Worm (Caenorhabditis elegans) whole organism, L3 larva: ENCODE measurements around the gene sel-2.

Experiments used
- R02D3.7 ChIP-seq: fragments of 150-350 bp; optimal IDR thresholded peaks from 2 replicates; lab custom pipeline; 2014; ENCODE audit warnings: missing biosample characterization, missing genetic modification characterization
- ZK546.5 ChIP-seq: sonication (generic microtip); optimal IDR thresholded peaks from 2 replicates; lab custom pipeline; 2017; ENCODE audit warnings: missing biosample characterization, missing genetic modification characterization
- aly-2 ChIP-seq: fragments of 150-350 bp; optimal IDR thresholded peaks from 2 replicates; lab custom pipeline; 2014; ENCODE audit warnings: missing biosample characterization, missing genetic modification characterization
- ama-1 ChIP-seq: fragments of 150-350 bp; optimal IDR thresholded peaks from 2 replicates; lab custom pipeline; 2018
- ceh-28 ChIP-seq: fragments of 150-350 bp; optimal IDR thresholded peaks from 2 replicates; lab custom pipeline; 2014; ENCODE audit warnings: missing biosample characterization, missing genetic modification reagents, missing genetic modification characterization
- ceh-82 ChIP-seq: fragments of 150-350 bp; optimal IDR thresholded peaks from 2 replicates; lab custom pipeline; 2014; ENCODE audit warnings: missing biosample characterization, missing genetic modification characterization
- ceh-9 ChIP-seq: sonication (generic microtip); optimal IDR thresholded peaks from 2 replicates; lab custom pipeline; 2018; ENCODE audit warnings: missing biosample characterization, missing genetic modification characterization
- daf-12 ChIP-seq: fragments of 150-350 bp; optimal IDR thresholded peaks from 2 replicates; lab custom pipeline; 2014; ENCODE audit warnings: missing biosample characterization, missing genetic modification reagents, missing genetic modification characterization
- egl-27 ChIP-seq: sonication (generic microtip); optimal IDR thresholded peaks from 4 replicates; lab custom pipeline; 2017; ENCODE audit warnings: missing biosample characterization, missing genetic modification reagents, missing genetic modification characterization
- egl-5 ChIP-seq: fragments of 150-350 bp; optimal IDR thresholded peaks from 2 replicates; lab custom pipeline; 2017; ENCODE audit warnings: missing biosample characterization, missing genetic modification reagents, missing genetic modification characterization, inconsistent platforms
- elt-1 ChIP-seq: fragments of 150-350 bp; optimal IDR thresholded peaks from 2 replicates; lab custom pipeline; 2014; ENCODE audit warnings: missing biosample characterization, missing genetic modification characterization
- fkh-10 ChIP-seq: sonication (generic microtip); optimal IDR thresholded peaks from 2 replicates; lab custom pipeline; 2017; ENCODE audit warnings: missing biosample characterization, missing genetic modification reagents, missing genetic modification characterization
- fkh-2 ChIP-seq: fragments of 150-350 bp; optimal IDR thresholded peaks from 2 replicates; lab custom pipeline; 2014; ENCODE audit warnings: missing biosample characterization, missing genetic modification reagents, missing genetic modification characterization
- fos-1 ChIP-seq: fragments of 150-350 bp; optimal IDR thresholded peaks from 2 replicates; lab custom pipeline; 2014; ENCODE audit warnings: missing biosample characterization, missing genetic modification characterization
- hmg-11 ChIP-seq: sonication (generic microtip); optimal IDR thresholded peaks from 2 replicates; lab custom pipeline; 2016; ENCODE audit warnings: missing genetic modification characterization, missing compliant biosample characterization
- jun-1 ChIP-seq: fragments of 150-350 bp; optimal IDR thresholded peaks from 2 replicates; lab custom pipeline; 2014; ENCODE audit warnings: missing biosample characterization, missing genetic modification reagents, missing genetic modification characterization
- lin-15B ChIP-seq: fragments of 150-350 bp; optimal IDR thresholded peaks from 2 replicates; lab custom pipeline; 2014; ENCODE audit warnings: missing biosample characterization, missing genetic modification characterization
- lin-39 ChIP-seq: fragments of 150-350 bp; optimal IDR thresholded peaks from 2 replicates; lab custom pipeline; 2018; ENCODE audit warnings: missing biosample characterization, missing genetic modification reagents, missing genetic modification characterization
- lsy-12 ChIP-seq: sonication (generic microtip); optimal IDR thresholded peaks from 2 replicates; lab custom pipeline; 2016; ENCODE audit warnings: mild to moderate bottlenecking, missing genetic modification characterization, missing compliant biosample characterization
- mdl-1 ChIP-seq: fragments of 150-350 bp; optimal IDR thresholded peaks from 2 replicates; lab custom pipeline; 2014; ENCODE audit warnings: missing biosample characterization, missing genetic modification characterization
- mml-1 ChIP-seq: fragments of 150-350 bp; sonication (generic microtip); optimal IDR thresholded peaks from 3 replicates; lab custom pipeline; 2014; ENCODE audit warnings: missing biosample characterization, missing genetic modification characterization
- nfya-1 ChIP-seq: sonication (generic microtip); optimal IDR thresholded peaks from 2 replicates; lab custom pipeline; 2017; ENCODE audit warnings: missing genetic modification characterization, mild to moderate bottlenecking, missing compliant biosample characterization, antibody characterized with exemption, moderate library complexity; ENCODE audit not compliant: insufficient read depth
- nhr-11 ChIP-seq: fragments of 150-350 bp; optimal IDR thresholded peaks from 2 replicates; lab custom pipeline; 2014; ENCODE audit warnings: missing biosample characterization, missing genetic modification characterization
- nhr-12 ChIP-seq: fragments of 150-350 bp; optimal IDR thresholded peaks from 2 replicates; lab custom pipeline; 2014; ENCODE audit warnings: missing biosample characterization, missing genetic modification characterization
- nhr-23 ChIP-seq: fragments of 150-350 bp; optimal IDR thresholded peaks from 2 replicates; lab custom pipeline; 2014; ENCODE audit warnings: missing biosample characterization, missing genetic modification reagents, missing genetic modification characterization
- nhr-25 ChIP-seq: sonication (generic microtip); optimal IDR thresholded peaks from 2 replicates; lab custom pipeline; 2017; ENCODE audit warnings: missing biosample characterization, missing genetic modification characterization
- nhr-28 ChIP-seq: fragments of 150-350 bp; optimal IDR thresholded peaks from 2 replicates; lab custom pipeline; 2014; ENCODE audit warnings: missing biosample characterization, missing genetic modification characterization
- nhr-43 ChIP-seq: sonication (generic microtip); optimal IDR thresholded peaks from 2 replicates; lab custom pipeline; 2016; ENCODE audit warnings: mild to moderate bottlenecking, missing genetic modification characterization, missing compliant biosample characterization; ENCODE audit not compliant: poor library complexity, severe bottlenecking
- nhr-67 ChIP-seq: fragments of 150-350 bp; optimal IDR thresholded peaks from 2 replicates; lab custom pipeline; 2014; ENCODE audit warnings: missing biosample characterization, missing genetic modification characterization
- pha-4 ChIP-seq: fragments of 150-350 bp; optimal IDR thresholded peaks from 2 replicates; lab custom pipeline; 2014; ENCODE audit warnings: missing biosample characterization, missing genetic modification reagents, missing genetic modification characterization
- skn-1 ChIP-seq: fragments of 150-350 bp; optimal IDR thresholded peaks from 2 replicates; lab custom pipeline; 2014; ENCODE audit warnings: missing biosample characterization, missing genetic modification characterization
- snpc-4 ChIP-seq: fragments of 150-350 bp; optimal IDR thresholded peaks from 2 replicates; lab custom pipeline; 2014; ENCODE audit warnings: missing biosample characterization, missing genetic modification characterization
- unc-39 ChIP-seq: sonication (generic microtip); optimal IDR thresholded peaks from 4 replicates; lab custom pipeline; 2017; ENCODE audit warnings: missing biosample characterization, missing genetic modification characterization
- unc-62 ChIP-seq: fragments of 150-350 bp; sonication (generic microtip); optimal IDR thresholded peaks from 4 replicates; lab custom pipeline; 2014; ENCODE audit warnings: missing biosample characterization, missing genetic modification reagents, missing genetic modification characterization
- zag-1 ChIP-seq: fragments of 150-350 bp; optimal IDR thresholded peaks from 2 replicates; lab custom pipeline; 2014; ENCODE audit warnings: missing biosample characterization, missing genetic modification characterization
- ztf-4 ChIP-seq: fragments of 150-350 bp; optimal IDR thresholded peaks from 2 replicates; lab custom pipeline; 2014; ENCODE audit warnings: missing biosample characterization, missing genetic modification characterization

The sel-2 gene

DNA sequence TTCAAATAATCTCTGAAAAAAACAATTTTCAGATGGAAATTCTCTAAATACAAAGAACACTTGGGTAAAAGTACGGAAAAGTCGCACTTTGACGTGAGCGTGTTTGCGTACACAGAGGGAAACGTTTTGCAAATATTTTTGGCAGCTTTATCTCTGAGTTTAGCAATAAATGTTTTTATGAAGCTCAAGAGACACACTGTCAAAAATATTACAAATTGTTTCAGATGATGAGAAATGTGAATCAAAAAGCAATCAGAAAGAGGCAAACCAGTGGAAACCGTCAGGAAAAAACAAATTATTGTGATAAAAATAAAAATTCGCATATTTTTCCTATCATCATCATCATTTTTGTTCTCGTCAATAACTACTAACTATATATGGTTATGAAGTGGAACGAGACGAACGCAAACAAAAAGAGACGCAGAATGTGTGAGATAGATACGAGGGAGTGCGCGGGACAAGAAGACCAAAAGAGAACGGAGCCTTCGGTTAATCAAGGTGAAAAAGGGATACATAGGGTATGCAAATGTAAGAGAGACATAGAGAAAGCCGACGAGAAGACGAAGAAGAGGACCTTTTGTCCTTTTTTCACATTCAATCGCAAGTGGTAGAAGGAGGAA lies at the start of gene sel-2:
Gene sel-2, minus strand, starts transcription at position 51 of the 620 bp plus-strand sequence.
- TF ChIP-seq pha-4 (tag; lab: Kevin White, UChicago), result peak; percentile 57
- TF ChIP-seq aly-2, result no peak
- no peak for TF ChIP-seq nhr-67 (tag; lab: Kevin White, UChicago)
- no peak for TF ChIP-seq elt-1 (tag; lab: Kevin White, UChicago)
- no peak for TF ChIP-seq ceh-28 (tag; lab: Kevin White, UChicago)
- TF ChIP-seq ZK546.5, result no peak
- TF ChIP-seq egl-27, result no peak
- TF ChIP-seq fkh-2 (tag; lab: Kevin White, UChicago), result no peak
- TF ChIP-seq mdl-1 (tag; lab: Kevin White, UChicago), result no peak
- peak; percentile 65 for TF ChIP-seq snpc-4 (tag; lab: Kevin White, UChicago)
- peak; percentile 0 for TF ChIP-seq lin-15B
- TF ChIP-seq daf-12 (tag; lab: Kevin White, UChicago), result no peak
- TF ChIP-seq skn-1 (tag; lab: Kevin White, UChicago), result no peak
- peak; percentile 61 for TF ChIP-seq hmg-11 (tag; lab: Kevin White, UChicago)
- TF ChIP-seq zag-1 (tag; lab: Kevin White, UChicago), result no peak
- TF ChIP-seq ceh-9 (tag; lab: Kevin White, UChicago), result no peak
- no peak for TF ChIP-seq unc-39 (tag; lab: Kevin White, UChicago)
- TF ChIP-seq ama-1 (lab: Kevin White, UChicago), result no peak
- no peak for TF ChIP-seq unc-62 (GFP tag; lab: Kevin White, UChicago)
- TF ChIP-seq fkh-10 (GFP tag; lab: Kevin White, UChicago), result no peak
- TF ChIP-seq R02D3.7, result no peak
- no peak for TF ChIP-seq mml-1 (tag; lab: Kevin White, UChicago)
- TF ChIP-seq nhr-25 (tag; lab: Kevin White, UChicago), result peak; percentile 39
- peak; percentile 36 for TF ChIP-seq nfya-1 (tag; lab: Kevin White, UChicago)
- no peak for TF ChIP-seq jun-1 (tag; lab: Kevin White, UChicago)
- no peak for TF ChIP-seq nhr-12 (tag; lab: Kevin White, UChicago)
- no peak for TF ChIP-seq lsy-12 (tag; lab: Kevin White, UChicago)
- no peak for TF ChIP-seq nhr-43 (tag; lab: Kevin White, UChicago)
- TF ChIP-seq fos-1 (tag; lab: Kevin White, UChicago), result no peak

DNA sequence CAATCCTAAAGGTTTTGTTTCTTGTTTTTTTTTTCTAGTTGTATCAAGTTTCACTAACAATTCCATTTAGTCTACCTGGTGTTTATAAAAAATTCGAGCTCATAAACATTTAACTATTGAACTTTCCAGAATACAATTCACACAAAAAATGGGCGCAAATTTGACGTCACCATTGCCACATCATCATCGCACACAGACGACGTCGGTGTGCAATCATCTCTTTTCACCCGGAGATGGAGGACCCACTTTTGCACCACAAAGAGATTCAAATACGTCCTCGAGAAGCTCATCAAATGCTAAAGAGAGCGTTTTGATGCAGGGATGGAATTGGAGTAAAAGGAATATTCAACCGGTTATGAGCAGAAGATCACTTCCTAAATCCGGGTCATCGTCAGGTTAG lies 47.2 kb upstream of the sel-2 start:
- TF ChIP-seq nhr-67 (tag; lab: Kevin White, UChicago) (no peak), fos-1 (tag; lab: Kevin White, UChicago) (no peak), ZK546.5 (no peak), R02D3.7 (no peak), nhr-23 (tag; lab: Kevin White, UChicago) (no peak), lsy-12 (tag; lab: Kevin White, UChicago) (no peak), skn-1 (tag; lab: Kevin White, UChicago) (no peak), nhr-28 (tag; lab: Kevin White, UChicago) (no peak), aly-2 (no peak), zag-1 (tag; lab: Kevin White, UChicago) (no peak), nhr-11 (tag; lab: Kevin White, UChicago) (no peak), unc-62 (GFP tag; lab: Kevin White, UChicago) (no peak), egl-5 (tag; lab: Kevin White, UChicago) (no peak), ceh-82 (no peak)

DNA sequence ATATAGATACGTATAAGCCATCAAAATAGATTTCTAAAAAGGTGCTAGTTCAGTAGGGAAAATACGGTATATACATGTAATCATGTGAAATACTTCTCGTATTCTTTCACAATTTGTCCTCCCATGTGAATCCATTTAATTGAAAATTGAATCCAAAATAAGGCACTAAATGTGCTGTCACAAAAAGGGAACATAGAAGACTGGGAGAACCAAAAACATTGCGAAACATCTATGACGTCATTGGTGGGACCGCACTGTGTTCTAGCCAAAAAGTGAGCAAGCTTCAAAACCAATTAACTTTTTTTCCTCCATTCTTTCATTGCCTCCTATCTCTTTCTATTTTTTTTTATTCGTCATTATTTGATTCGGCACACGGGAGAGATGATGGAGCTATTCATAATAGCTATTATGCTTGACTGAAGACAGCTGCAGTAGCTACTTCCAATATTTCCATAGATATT lies 46.2 kb upstream of the sel-2 start, which contains the start of gene cdka-1:
Gene cdka-1, plus strand, starts transcription at position 411 of the 461 bp plus-strand sequence.
- TF ChIP-seq lin-39 (tag; lab: Kevin White, UChicago) (peak; percentile 36), ztf-4 (tag; lab: Kevin White, UChicago) (no peak), nfya-1 (tag; lab: Kevin White, UChicago) (peak; percentile 38), pha-4 (tag; lab: Kevin White, UChicago) (no peak)

DNA sequence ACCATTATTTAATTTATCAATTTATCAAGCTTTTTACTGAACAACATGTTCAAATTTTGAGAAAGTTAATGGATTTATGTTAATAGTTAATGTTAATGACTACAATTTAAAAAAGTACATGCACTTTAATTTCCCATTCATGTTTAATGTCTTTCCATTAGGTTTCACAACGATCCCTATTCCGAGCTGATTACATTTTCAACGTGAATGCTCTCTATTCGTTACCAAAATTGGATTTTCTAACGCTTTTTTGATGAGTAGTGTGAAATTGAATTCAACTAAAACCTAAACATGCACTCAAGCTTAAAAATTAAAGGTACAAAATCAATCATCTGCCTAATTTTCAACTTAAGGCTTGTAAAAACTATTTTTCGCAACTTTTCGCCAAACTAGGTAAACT lies 45.2 kb upstream of the sel-2 start:
- no peak for TF ChIP-seq ztf-4 (tag; lab: Kevin White, UChicago)
- TF ChIP-seq nhr-67 (tag; lab: Kevin White, UChicago), result no peak
- no peak for TF ChIP-seq skn-1 (tag; lab: Kevin White, UChicago)
- no peak for TF ChIP-seq nhr-28 (tag; lab: Kevin White, UChicago)
- TF ChIP-seq lin-39 (tag; lab: Kevin White, UChicago), result no peak
